Worm (Caenorhabditis elegans): ENCODE measurements around the gene npl-4.2.
"Not testable (repeated sequence)": the region's sequence is repeated elsewhere in the genome, so short reads cannot be mapped to it uniquely, and the experiment has no call there.

Gene npl-4.2

ce11 chrII:5603194-5603593 is 19.5 kb upstream of the npl-4.2 start, which contains the start of gene C17G10.6:
Gene C17G10.6 (minus strand): TSS chrII:5603294.
- no peak for TF ChIP-seq unc-62 (GFP tag; optimal IDR thresholded peaks at IDR 0.05)

- TF ChIP-seq unc-62 (GFP tag; optimal IDR thresholded peaks at IDR 0.05): no peak
Measured at ce11 chrII:5604441-5604840, 18.2 kb upstream of the npl-4.2 start.

- TF ChIP-seq unc-62 (GFP tag; optimal IDR thresholded peaks at IDR 0.05): no peak
Measured at ce11 chrII:5605538-5605945, 17.1 kb upstream of the npl-4.2 start.

- no peak for TF ChIP-seq unc-62 (GFP tag; optimal IDR thresholded peaks at IDR 0.05)
Measured at ce11 chrII:5607756-5608155, 14.9 kb upstream of the npl-4.2 start, which contains the start of gene C17G10.7. Gene C17G10.7 (minus strand): TSS chrII:5607856.

DNA sequence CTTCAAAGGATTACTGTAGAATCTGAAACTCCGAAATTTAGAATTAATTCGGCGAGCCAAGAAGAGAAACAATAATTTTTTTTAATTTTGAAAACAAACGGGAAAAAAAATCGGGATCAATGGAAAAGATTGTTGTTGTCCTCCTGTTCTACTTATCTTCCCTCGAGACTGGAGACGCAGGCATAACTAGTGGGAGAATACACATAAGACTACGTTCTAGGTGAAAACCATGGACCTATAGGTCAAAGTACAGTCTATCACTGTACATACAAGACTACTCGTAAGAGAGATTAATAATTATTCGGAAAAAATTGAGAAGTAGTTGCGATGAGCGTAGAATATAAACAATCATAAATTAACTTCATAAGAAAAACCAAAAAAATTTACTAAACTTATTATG is 3.4 kb upstream of the npl-4.2 start, which contains the start of gene dhs-6:
Gene dhs-6 (minus strand): TSS at position 22 of the 400 bp plus-strand sequence.
- TF ChIP-seq unc-62 (GFP tag; optimal IDR thresholded peaks at IDR 0.05): no peak

- TF ChIP-seq unc-62 (GFP tag; optimal IDR thresholded peaks at IDR 0.05): no peak
Measured at ce11 chrII:5628326-5628818, 5.7 kb downstream of the npl-4.2 start, which contains the start of gene F59E12.15. Gene F59E12.15 (minus strand): TSS chrII:5628376.

ce11 chrII:5630851-5631401 is 8.2 kb downstream of the npl-4.2 start, which contains the start of the genes F59E12.6 and npl-4.1:
Gene F59E12.6 (minus strand): TSS chrII:5630951.
Gene npl-4.1 (plus strand): TSS chrII:5631351.
- TF ChIP-seq unc-62 (GFP tag; optimal IDR thresholded peaks at IDR 0.05): not testable (repeated sequence)

DNA sequence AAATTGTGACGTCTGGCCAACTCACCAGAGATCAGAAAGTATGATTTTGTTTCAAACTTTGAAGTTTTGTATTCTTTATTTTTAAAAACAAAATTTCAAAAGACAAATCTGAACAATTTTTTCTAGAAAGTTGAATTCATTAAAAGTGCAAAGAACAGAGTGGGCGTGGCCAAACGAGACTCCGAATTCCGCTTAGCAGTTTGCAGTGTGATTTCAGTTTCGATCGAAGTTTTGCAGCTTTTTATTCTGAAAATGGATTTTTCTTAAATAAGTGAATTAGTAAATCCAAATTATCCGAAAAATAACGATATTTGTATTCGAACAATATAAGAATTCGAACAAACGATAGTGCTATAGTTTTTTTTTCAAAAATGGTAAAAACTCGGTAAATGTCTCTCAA is 10.8 kb downstream of the npl-4.2 start:
- no peak for TF ChIP-seq unc-62 (GFP tag; optimal IDR thresholded peaks at IDR 0.05)

DNA sequence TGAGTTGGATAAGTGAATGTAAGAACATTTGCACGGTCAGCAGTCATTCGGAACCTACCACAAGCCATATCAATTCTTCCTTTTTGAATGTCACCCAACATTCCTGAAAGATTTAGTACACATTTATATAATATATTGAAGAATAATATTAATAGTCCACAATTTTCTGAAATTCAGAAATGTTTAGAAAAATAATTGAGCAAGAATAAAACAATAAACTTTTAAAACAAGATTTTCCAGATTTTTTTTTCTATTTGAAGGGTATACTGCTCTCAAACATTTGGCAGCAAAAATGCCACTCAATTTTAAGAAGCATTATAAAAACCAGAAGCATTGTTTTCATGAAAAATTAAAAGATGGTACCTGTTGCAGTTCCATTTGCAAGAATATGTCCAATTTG is 14.1 kb downstream of the npl-4.2 start, which contains the start of gene F59E12.8:
Gene F59E12.8 (minus strand): TSS at position 101 of the 400 bp plus-strand sequence.
- no peak for TF ChIP-seq unc-62 (GFP tag; optimal IDR thresholded peaks at IDR 0.05)

ce11 chrII:5638059-5638458 is 15.4 kb downstream of the npl-4.2 start, which contains the start of gene F59E12.3:
Gene F59E12.3 (plus strand): TSS chrII:5638359.
- TF ChIP-seq unc-62 (GFP tag; optimal IDR thresholded peaks at IDR 0.05): no peak

DNA sequence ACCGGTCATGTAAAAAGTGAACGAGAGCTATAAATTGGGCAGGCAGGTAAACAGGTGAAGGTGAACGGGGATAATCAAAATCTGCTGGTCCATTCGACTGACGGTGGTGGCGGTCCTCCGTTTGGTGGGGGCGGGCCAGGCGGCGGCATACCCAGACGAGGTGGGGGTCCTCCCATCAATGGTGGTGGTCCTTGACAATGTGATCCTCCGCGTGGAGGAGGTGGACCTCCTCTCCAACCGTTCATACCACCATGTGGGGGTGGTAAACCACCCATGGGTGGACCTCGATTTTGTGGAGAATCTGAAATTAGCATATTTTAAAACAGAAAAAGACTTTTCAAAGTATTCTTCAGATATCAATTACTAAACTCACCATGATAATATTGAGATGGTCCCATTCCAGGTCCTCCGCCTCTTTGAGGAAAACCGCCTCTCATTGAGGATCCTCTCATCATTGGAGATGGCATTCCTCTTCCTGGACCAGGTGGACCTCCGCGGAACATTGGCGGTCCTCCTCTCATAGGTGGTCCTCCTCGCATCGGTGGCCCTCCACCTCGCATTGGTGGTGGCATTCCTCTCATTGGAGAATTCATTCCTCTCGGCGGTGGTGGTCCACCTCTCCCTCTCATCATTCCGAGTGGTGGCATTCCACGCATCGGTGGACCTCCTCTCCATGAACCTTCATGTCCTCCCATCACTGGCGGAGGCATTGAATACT is 17.8 kb downstream of the npl-4.2 start:
- no peak for TF ChIP-seq unc-62 (GFP tag; optimal IDR thresholded peaks at IDR 0.05)

DNA sequence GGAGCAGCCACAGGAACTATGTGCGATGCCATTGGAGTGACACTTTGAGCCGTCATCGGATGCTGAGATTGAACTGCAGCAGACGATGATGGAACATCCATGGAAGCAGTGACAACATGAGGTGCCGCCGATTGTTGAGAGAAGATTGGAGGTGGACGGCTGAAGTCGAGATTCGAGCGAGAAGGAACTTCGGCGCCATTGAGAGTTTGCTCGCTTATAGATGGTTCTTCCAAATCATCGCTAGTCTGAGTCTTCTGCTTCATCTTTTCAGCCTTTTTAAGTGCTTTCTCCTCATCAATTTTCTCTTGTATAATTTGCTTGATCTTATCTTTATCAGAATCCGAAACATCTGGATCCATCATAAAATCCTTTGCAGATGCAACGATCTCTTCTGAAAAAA is 19.4 kb downstream of the npl-4.2 start:
- no peak for TF ChIP-seq unc-62 (GFP tag; optimal IDR thresholded peaks at IDR 0.05)

DNA sequence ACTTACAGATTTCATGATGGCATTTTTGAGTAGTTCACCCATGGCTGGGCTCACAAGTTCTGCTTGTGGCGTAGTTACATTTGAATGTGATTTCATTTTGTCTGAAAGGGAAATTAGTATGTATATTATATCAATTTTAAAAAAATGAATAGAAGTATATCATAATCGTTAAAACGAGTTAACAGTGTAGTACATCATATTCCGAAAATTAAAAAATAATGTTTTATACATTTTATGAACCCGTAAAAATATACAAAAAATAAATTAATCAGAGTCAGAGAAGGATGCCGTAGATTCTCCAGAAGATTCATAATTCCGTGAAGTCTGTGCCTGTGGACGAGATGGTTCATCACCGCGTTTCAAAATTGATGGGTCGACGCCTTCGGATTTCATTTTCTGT is 24.3 kb downstream of the npl-4.2 start, which contains the start of gene F59E12.9:
Gene F59E12.9 (minus strand): TSS at position 101 of the 400 bp plus-strand sequence.
- TF ChIP-seq unc-62 (GFP tag; optimal IDR thresholded peaks at IDR 0.05): no peak

ce11 chrII:5648272-5648671 is 25.6 kb downstream of the npl-4.2 start, which contains the start of gene ddl-1:
Gene ddl-1 (minus strand): TSS chrII:5648372.
- no peak for TF ChIP-seq unc-62 (GFP tag; optimal IDR thresholded peaks at IDR 0.05)

DNA sequence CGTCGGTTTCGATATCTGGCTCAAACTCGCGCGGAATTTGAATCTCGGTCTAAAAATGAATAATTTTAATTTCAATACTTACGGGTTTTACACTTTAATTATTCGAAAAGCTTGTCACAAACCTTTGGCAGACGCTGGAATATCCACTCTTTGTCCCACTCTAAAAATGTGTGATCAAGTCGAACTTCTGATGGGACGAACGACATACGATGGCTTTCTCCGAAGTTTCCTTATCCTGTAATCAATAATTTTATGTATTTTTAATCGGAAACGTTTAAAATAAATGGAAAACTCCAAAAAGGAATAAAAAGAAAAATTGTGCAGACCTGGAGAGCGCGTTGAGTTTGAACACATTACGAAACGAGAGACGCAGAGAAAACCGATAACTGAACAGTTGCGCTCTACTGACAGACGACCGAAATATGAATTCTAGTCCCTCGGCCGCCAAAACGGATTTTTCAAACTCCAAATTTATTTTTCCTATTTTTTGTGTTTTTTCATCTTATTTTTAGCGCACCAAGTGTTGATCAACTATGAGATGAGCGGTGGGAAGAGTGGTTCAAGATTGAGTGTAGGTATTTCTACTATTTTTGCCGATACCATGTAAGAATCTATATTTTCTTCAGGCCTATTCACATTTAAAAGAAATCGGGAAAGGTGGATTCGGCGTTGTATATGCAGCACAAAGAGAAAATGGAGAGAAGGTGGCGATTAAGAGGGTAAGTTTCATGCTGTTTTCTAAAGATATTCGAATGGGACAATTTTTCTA is 26.7 kb downstream of the npl-4.2 start, which contains the start of the genes sam-4, F59E12.17 and zyg-1:
Gene sam-4 (minus strand): TSS at position 51 of the 769 bp plus-strand sequence.
Gene F59E12.17 (minus strand): TSS at position 235 of the 769 bp plus-strand sequence.
Gene zyg-1 (plus strand): TSS at position 513 of the 769 bp plus-strand sequence.
- TF ChIP-seq unc-62 (GFP tag; optimal IDR thresholded peaks at IDR 0.05): no peak
